Fruit fly (Drosophila melanogaster) whole organism, embryonic: ENCODE data around the gene lap.

Experiments used
- ATbp ChIP-seq: fragments of 200-800 bp; sonication (Bioruptor generic); optimal IDR thresholded peaks from 2 replicates; lab custom pipeline; 2017; ENCODE audit warnings: missing biosample characterization, mild to moderate bottlenecking, missing genetic modification characterization, missing genetic modification reagents
- CG1024 ChIP-seq: fragments of 200-800 bp; sonication (Bioruptor generic); IDR thresholded peaks from 2 replicates; pipeline ENCODE4 v1.3.6; 2022; ENCODE audit warnings: missing biosample characterization, missing genetic modification characterization
- CG10267 ChIP-seq: fragments of 200-800 bp; sonication (Bioruptor generic); optimal IDR thresholded peaks from 2 replicates; lab custom pipeline; 2018; ENCODE audit warnings: missing biosample characterization, mild to moderate bottlenecking, missing genetic modification characterization, moderate library complexity
- CG11456 ChIP-seq: fragments of 200-800 bp; sonication (Bioruptor generic); IDR thresholded peaks from 3 replicates; pipeline ENCODE4 v1.3.6; 2022; ENCODE audit warnings: missing biosample characterization, missing genetic modification characterization
- CG12391 ChIP-seq: fragments of 200-800 bp; sonication (Bioruptor generic); optimal IDR thresholded peaks from 3 replicates; lab custom pipeline; 2018; ENCODE audit warnings: missing biosample characterization, mild to moderate bottlenecking, missing genetic modification characterization, moderate library complexity
- CG12659 ChIP-seq: fragments of 200-800 bp; sonication (Bioruptor generic); optimal IDR thresholded peaks from 3 replicates; lab custom pipeline; 2017; ENCODE audit warnings: mild to moderate bottlenecking, missing biosample characterization, missing genetic modification reagents, missing genetic modification characterization
- CG16863 ChIP-seq: fragments of 200-800 bp; sonication (Bioruptor generic); optimal IDR thresholded peaks from 3 replicates; lab custom pipeline; 2016; ENCODE audit warnings: missing biosample characterization, missing genetic modification characterization
- CG17385 ChIP-seq: fragments of 200-800 bp; sonication (Bioruptor generic); optimal IDR thresholded peaks from 3 replicates; lab custom pipeline; 2018; ENCODE audit warnings: missing biosample characterization, mild to moderate bottlenecking, missing genetic modification characterization
- CG2116 ChIP-seq: fragments of 200-800 bp; sonication (Bioruptor generic); optimal IDR thresholded peaks from 3 replicates; lab custom pipeline; 2018; ENCODE audit warnings: missing biosample characterization, mild to moderate bottlenecking, missing genetic modification characterization
- CG4617 ChIP-seq: fragments of 200-800 bp; sonication (Bioruptor generic); optimal IDR thresholded peaks from 3 replicates; lab custom pipeline; 2016; ENCODE audit warnings: missing biosample characterization, missing genetic modification characterization, borderline replicate concordance
- CG5245 ChIP-seq: fragments of 200-800 bp; sonication (Bioruptor generic); optimal IDR thresholded peaks from 3 replicates; lab custom pipeline; 2016; ENCODE audit warnings: missing biosample characterization, missing genetic modification characterization
- CG6791 ChIP-seq: fragments of 200-800 bp; sonication (Bioruptor generic); IDR thresholded peaks from 3 replicates; pipeline ENCODE4 v1.3.6; 2022; ENCODE audit warnings: missing biosample characterization, missing genetic modification characterization; ENCODE audit not compliant: partially characterized antibody
- CG9437 ChIP-seq: fragments of 200-800 bp; sonication (Bioruptor generic); optimal IDR thresholded peaks from 2 replicates; lab custom pipeline; 2018; ENCODE audit warnings: missing biosample characterization, mild to moderate bottlenecking, missing genetic modification characterization
- CG9797 ChIP-seq: fragments of 200-800 bp; sonication (Bioruptor generic); optimal IDR thresholded peaks from 3 replicates; lab custom pipeline; 2018; ENCODE audit warnings: missing biosample characterization, mild to moderate bottlenecking, missing genetic modification characterization
- Dll ChIP-seq: fragments of 200-800 bp; sonication (Bioruptor generic); IDR thresholded peaks from 4 replicates; pipeline ENCODE4 v1.3.6; 2022; ENCODE audit warnings: missing biosample characterization, missing genetic modification characterization; ENCODE audit not compliant: partially characterized antibody
- HLHmδ ChIP-seq: fragments of 200-800 bp; sonication (Bioruptor generic); optimal IDR thresholded peaks from 2 replicates; lab custom pipeline; 2018; ENCODE audit warnings: missing biosample characterization, mild to moderate bottlenecking, missing genetic modification characterization, moderate library complexity
- Hr3 ChIP-seq: fragments of 200-800 bp; sonication (Bioruptor generic); optimal IDR thresholded peaks from 3 replicates; lab custom pipeline; 2016; ENCODE audit warnings: missing biosample characterization, missing genetic modification characterization
- MTF-1 ChIP-seq: fragments of 200-800 bp; sonication (Bioruptor generic); optimal IDR thresholded peaks from 2 replicates; lab custom pipeline; 2018; ENCODE audit warnings: missing biosample characterization, mild to moderate bottlenecking, missing genetic modification characterization, borderline replicate concordance
- Med ChIP-seq: fragments of 200-800 bp; sonication (Bioruptor generic); peaks from one replicate; lab custom pipeline; 2016; ENCODE audit warnings: missing biosample characterization, missing genetic modification characterization, mild to moderate bottlenecking, inconsistent platforms, moderate library complexity
- NfI ChIP-seq: fragments of 200-800 bp; sonication (Bioruptor generic); optimal IDR thresholded peaks from 3 replicates; lab custom pipeline; 2018; ENCODE audit warnings: missing biosample characterization, mild to moderate bottlenecking, missing genetic modification characterization, moderate library complexity
- Opbp ChIP-seq: fragments of 200-800 bp; sonication (Bioruptor generic); IDR thresholded peaks from 3 replicates; pipeline ENCODE4 v1.3.6; 2022; ENCODE audit warnings: missing biosample characterization, missing genetic modification characterization; ENCODE audit not compliant: partially characterized antibody
- Sin3A ChIP-seq: fragments of >200 bp; optimal IDR thresholded peaks from 2 replicates; lab custom pipeline; 2018
- Tbp ChIP-seq: fragments of >200 bp; optimal IDR thresholded peaks from 2 replicates; lab custom pipeline; 2018; ENCODE audit warnings: missing biosample characterization, missing genetic modification characterization
- ap ChIP-seq: fragments of 200-800 bp; sonication (Bioruptor generic); IDR thresholded peaks from 2 replicates; pipeline ENCODE4 v1.3.6; 2022; ENCODE audit warnings: missing biosample characterization, missing genetic modification characterization
- az2 ChIP-seq: fragments of 200-800 bp; sonication (Bioruptor generic); optimal IDR thresholded peaks from 3 replicates; lab custom pipeline; 2016; ENCODE audit warnings: missing biosample characterization, missing genetic modification characterization
- bbx ChIP-seq: fragments of 200-800 bp; sonication (Bioruptor generic); IDR thresholded peaks from 2 replicates; pipeline ENCODE4 v1.3.6; 2022; ENCODE audit warnings: missing biosample characterization, missing genetic modification characterization; ENCODE audit not compliant: partially characterized antibody
- crol ChIP-seq: fragments of 200-800 bp; sonication (Bioruptor generic); IDR thresholded peaks from 2 replicates; pipeline ENCODE4 v1.3.6; 2022; ENCODE audit warnings: missing biosample characterization, missing genetic modification characterization
- dati ChIP-seq: fragments of 200-800 bp; sonication (Bioruptor generic); IDR thresholded peaks from 2 replicates; pipeline ENCODE4 v1.3.6; 2022; ENCODE audit warnings: missing biosample characterization, missing genetic modification characterization
- dimm ChIP-seq: fragments of 200-800 bp; sonication (Bioruptor generic); IDR thresholded peaks from 2 replicates; pipeline ENCODE4 v1.3.6; 2022; ENCODE audit warnings: missing biosample characterization, missing genetic modification characterization
- her ChIP-seq: fragments of 200-800 bp; sonication (Bioruptor generic); optimal IDR thresholded peaks from 2 replicates; lab custom pipeline; 2016; ENCODE audit warnings: missing biosample characterization, missing genetic modification characterization
- klu ChIP-seq: fragments of 200-800 bp; sonication (Bioruptor generic); IDR thresholded peaks from 2 replicates; pipeline ENCODE4 v1.3.6; 2022; ENCODE audit warnings: missing biosample characterization, missing genetic modification characterization
- lbe ChIP-seq: fragments of 200-800 bp; sonication (Bioruptor generic); optimal IDR thresholded peaks from 2 replicates; lab custom pipeline; 2016; ENCODE audit warnings: missing biosample characterization, mild to moderate bottlenecking, missing genetic modification characterization
- lola ChIP-seq, 3 experiments: fragments of >200 bp in 2 of 3; fragments of 200-800 bp in 1 of 3; sonication (Bioruptor generic) in 1 of 3; optimal IDR thresholded peaks; 2 replicates each; lab custom pipeline; 2017 to 2019; ENCODE audit warnings: missing biosample characterization in 3 of 3, missing genetic modification characterization in 3 of 3, mild to moderate bottlenecking in 1 of 3, moderate library complexity in 1 of 3
- nmo ChIP-seq: fragments of 200-800 bp; sonication (Bioruptor generic); optimal IDR thresholded peaks from 2 replicates; lab custom pipeline; 2018; ENCODE audit warnings: missing biosample characterization, mild to moderate bottlenecking, missing genetic modification characterization, moderate library complexity
- pan ChIP-seq, 4 experiments: fragments of >200 bp in 3 of 4; fragments of 200-800 bp in 1 of 4; sonication (Bioruptor generic) in 1 of 4; optimal IDR thresholded peaks in 3 of 4; IDR thresholded peaks in 1 of 4; 2 replicates each; pipeline versions ENCODE4 v1.3.6 to Lab custom; 2017 to 2022; ENCODE audit warnings: missing biosample characterization in 2 of 4, missing genetic modification characterization in 2 of 4, mixed read lengths in 1 of 4
- phol ChIP-seq: fragments of 200-800 bp; sonication (Bioruptor generic); optimal IDR thresholded peaks from 3 replicates; lab custom pipeline; 2018; ENCODE audit warnings: missing biosample characterization, mild to moderate bottlenecking, missing genetic modification characterization, moderate library complexity
- stwl ChIP-seq: fragments of 200-800 bp; sonication (Bioruptor generic); optimal IDR thresholded peaks from 3 replicates; lab custom pipeline; 2018; ENCODE audit warnings: missing biosample characterization, mild to moderate bottlenecking, missing genetic modification characterization, moderate library complexity
- tna ChIP-seq: fragments of 200-800 bp; sonication (Bioruptor generic); IDR thresholded peaks from 2 replicates; pipeline ENCODE4 v1.3.6; 2022; ENCODE audit warnings: missing biosample characterization, missing genetic modification characterization; ENCODE audit not compliant: partially characterized antibody

The lap gene

DNA sequence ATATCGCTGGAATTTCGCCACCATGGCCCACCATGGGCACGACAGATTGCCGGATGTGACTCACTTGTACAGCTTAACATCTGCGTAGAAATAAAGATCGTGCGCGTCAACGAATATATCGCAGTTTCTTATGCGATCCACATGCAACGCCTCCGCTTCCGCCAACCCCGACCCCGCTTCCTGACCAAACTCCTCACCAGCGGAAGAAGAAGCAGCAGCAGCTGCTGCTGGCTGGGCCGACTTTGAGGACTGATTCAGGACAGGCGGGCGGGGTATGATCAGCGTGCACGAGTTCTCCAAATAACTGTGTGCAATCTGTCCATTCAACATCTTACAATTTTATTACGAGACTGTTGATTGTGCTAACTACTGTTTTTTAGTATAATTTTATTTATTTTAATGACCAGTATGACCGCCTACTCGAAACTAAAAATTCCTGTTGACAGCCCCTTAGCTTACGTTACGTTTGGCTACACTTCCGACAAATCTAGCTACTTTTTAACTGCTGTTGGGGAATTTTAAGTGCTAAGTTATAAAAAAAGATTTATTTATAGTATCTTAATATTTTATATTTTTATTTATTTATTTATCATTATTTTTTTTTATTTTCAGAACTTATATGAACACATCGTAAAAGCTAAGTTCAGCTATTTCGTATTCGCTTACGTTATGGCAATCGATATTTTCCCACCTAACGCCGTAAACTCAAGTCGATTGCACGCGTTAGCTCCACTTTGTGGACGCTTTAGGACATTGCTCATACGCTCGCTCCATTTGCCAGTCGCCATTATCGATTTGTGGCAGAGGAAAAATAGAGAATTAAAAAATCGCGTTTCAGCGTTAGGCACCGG lies at the start of gene lap, which contains the start of gene CG10055 (continued):
- TF ChIP-seq phol (tag; lab: Kevin White, UChicago) (peak; percentile 97), CG12659 (GFP tag; lab: Kevin White, UChicago) (peak; percentile 71), Med (GFP tag; lab: Kevin White, UChicago) (peak; percentile 74), CG2116 (GFP tag; lab: Kevin White, UChicago) (peak; percentile 35), tna (GFP tag; lab: Robert Waterston, UW) (peak; percentile 37; the same call in 1 of the 2 replicates), Opbp (GFP tag; lab: Robert Waterston, UW) (peak; percentile 50; the same call in 1 of the 3 replicates), CG4617 (peak; percentile 65), Tbp (GFP tag; lab: Kevin White, UChicago) (no peak), lola (GFP tag; optimal IDR thresholded peaks at IDR 0.05; lab: Kevin White, UChicago) (no peak), ap (GFP tag; lab: Robert Waterston, UW) (no peak), lbe (GFP tag; lab: Kevin White, UChicago) (no peak), dimm (GFP tag; lab: Robert Waterston, UW) (no peak), CG6791 (GFP tag; lab: Robert Waterston, UW) (peak; percentile 56; the same call in 2 of the 3 replicates), CG17385 (GFP tag; lab: Kevin White, UChicago) (peak; percentile 94), az2 (GFP tag; lab: Kevin White, UChicago) (no peak), CG1024 (GFP tag; lab: Robert Waterston, UW) (no peak), Hr3 (GFP tag; lab: Kevin White, UChicago) (peak; percentile 5), HLHmδ (GFP tag; lab: Kevin White, UChicago) (peak; percentile 4), pan (optimal IDR thresholded peaks at IDR 0.05; lab: Kevin White, UChicago) (no peak), pan (GFP tag; optimal IDR thresholded peaks at IDR 0.05 in 1 of 2, IDR thresholded peaks at IDR 0.05 in 1 of 2) (no peak), CG16863 (GFP tag; lab: Kevin White, UChicago) (no peak), CG5245 (GFP tag; lab: Kevin White, UChicago) (no peak), her (GFP tag; lab: Kevin White, UChicago) (peak; percentile 99), NfI (peak; percentile 11), Dll (GFP tag; lab: Robert Waterston, UW) (peak; percentile 55; the same call in 1 of the 4 replicates), klu (GFP tag; lab: Robert Waterston, UW) (no peak), CG10267 (tag; lab: Kevin White, UChicago) (peak; percentile 28), dati (GFP tag; lab: Robert Waterston, UW) (no peak), crol (GFP tag; lab: Robert Waterston, UW) (peak; percentile 93), stwl (peak; percentile 22), CG9797 (GFP tag; lab: Kevin White, UChicago) (peak; percentile 55), MTF-1 (GFP tag; lab: Kevin White, UChicago) (no peak), CG9437 (peak; percentile 100), CG11456 (GFP tag; lab: Robert Waterston, UW) (no peak), bbx (GFP tag; lab: Robert Waterston, UW) (peak; percentile 47; the same call in 1 of the 2 replicates), CG12391 (tag; lab: Kevin White, UChicago) (peak; percentile 50), ATbp (GFP tag; lab: Kevin White, UChicago) (no peak), nmo (GFP tag; lab: Kevin White, UChicago) (peak; percentile 57), Sin3A (lab: Kevin White, UChicago) (peak; percentile 61)
